Fruit fly (Drosophila melanogaster) whole organism, pupa: ENCODE measurements around the gene CG13386.
A peak's percentile ranks its signal among the peaks of the same experiment; 100 is the strongest.

ENCODE experiments used
- CG10348 ChIP-seq: fragments of 200-800 bp; sonication (Bioruptor generic); IDR thresholded peaks from 2 replicates; pipeline ENCODE4 v1.3.6; 2022; ENCODE audit warnings: missing biosample characterization, missing genetic modification characterization
- CG12605 ChIP-seq: fragments of 200-800 bp; sonication (Bioruptor generic); IDR thresholded peaks from 2 replicates; pipeline ENCODE4 v1.3.6; 2022; ENCODE audit warnings: missing biosample characterization, missing genetic modification characterization
- CG13204 ChIP-seq: fragments of 200-800 bp; sonication (Bioruptor generic); optimal IDR thresholded peaks from 2 replicates; lab custom pipeline; 2018; ENCODE audit warnings: missing biosample characterization, mild to moderate bottlenecking, missing genetic modification characterization, moderate library complexity
- CG14655 ChIP-seq: fragments of 200-800 bp; sonication (Bioruptor generic); optimal IDR thresholded peaks from 3 replicates; lab custom pipeline; 2017; ENCODE audit warnings: mild to moderate bottlenecking, missing biosample characterization, missing genetic modification reagents, missing genetic modification characterization
- CG15710 ChIP-seq: fragments of 200-800 bp; sonication (Bioruptor generic); optimal IDR thresholded peaks from 2 replicates; lab custom pipeline; 2018; ENCODE audit warnings: missing biosample characterization, mild to moderate bottlenecking, missing genetic modification characterization, moderate library complexity
- CG17806 ChIP-seq: fragments of 200-800 bp; sonication (Bioruptor generic); optimal IDR thresholded peaks from 2 replicates; lab custom pipeline; 2018; ENCODE audit warnings: missing biosample characterization, mild to moderate bottlenecking, missing genetic modification characterization, moderate library complexity
- CG32121 ChIP-seq: fragments of 200-800 bp; sonication (Bioruptor generic); IDR thresholded peaks from 2 replicates; pipeline ENCODE4 v1.3.6; 2022; ENCODE audit warnings: missing biosample characterization, missing genetic modification characterization
- CG34367 ChIP-seq: fragments of 200-800 bp; sonication (Bioruptor generic); optimal IDR thresholded peaks from 2 replicates; lab custom pipeline; 2018; ENCODE audit warnings: missing biosample characterization, mild to moderate bottlenecking, missing genetic modification characterization
- CG4496 ChIP-seq: fragments of 200-800 bp; sonication (Bioruptor generic); IDR thresholded peaks from 3 replicates; pipeline ENCODE4 v1.3.6; 2022; ENCODE audit warnings: missing biosample characterization, missing genetic modification characterization
- CG8159 ChIP-seq: fragments of 200-800 bp; sonication (Bioruptor generic); optimal IDR thresholded peaks from 3 replicates; lab custom pipeline; 2018; ENCODE audit warnings: missing biosample characterization, mild to moderate bottlenecking, missing genetic modification characterization, moderate library complexity
- CG8301 ChIP-seq: fragments of 200-800 bp; sonication (Bioruptor generic); optimal IDR thresholded peaks from 2 replicates; lab custom pipeline; 2018; ENCODE audit warnings: missing biosample characterization, mild to moderate bottlenecking, missing genetic modification characterization
- CG9948 ChIP-seq: fragments of 200-800 bp; sonication (Bioruptor generic); optimal IDR thresholded peaks from 2 replicates; lab custom pipeline; 2018; ENCODE audit warnings: missing biosample characterization, mild to moderate bottlenecking, missing genetic modification characterization, moderate library complexity
- D1 ChIP-seq: fragments of 200-800 bp; sonication (Bioruptor generic); optimal IDR thresholded peaks from 2 replicates; lab custom pipeline; 2018; ENCODE audit warnings: missing biosample characterization, mild to moderate bottlenecking, missing genetic modification characterization, moderate library complexity
- EcR ChIP-seq: fragments of 200-800 bp; sonication (Bioruptor generic); optimal IDR thresholded peaks from 3 replicates; lab custom pipeline; 2019; ENCODE audit warnings: missing biosample characterization, missing genetic modification characterization, mild to moderate bottlenecking, moderate library complexity, missing genetic modification reagents
- Ets98B ChIP-seq: fragments of 200-800 bp; sonication (Bioruptor generic); IDR thresholded peaks from 2 replicates; pipeline ENCODE4 v1.3.6; 2022; ENCODE audit warnings: missing biosample characterization, missing genetic modification characterization
- Pif1A ChIP-seq: fragments of 200-800 bp; sonication (Bioruptor generic); optimal IDR thresholded peaks from 3 replicates; lab custom pipeline; 2016; ENCODE audit warnings: missing biosample characterization, missing genetic modification characterization
- Pif1B ChIP-seq: fragments of 200-800 bp; sonication (Bioruptor generic); optimal IDR thresholded peaks from 3 replicates; lab custom pipeline; 2016; ENCODE audit warnings: missing biosample characterization, missing genetic modification characterization
- Snoo ChIP-seq: fragments of 200-800 bp; sonication (Bioruptor generic); optimal IDR thresholded peaks from 3 replicates; lab custom pipeline; 2017; ENCODE audit warnings: missing biosample characterization, mild to moderate bottlenecking, missing genetic modification characterization, inconsistent platforms
- fd96Ca ChIP-seq: fragments of 200-800 bp; sonication (Bioruptor generic); IDR thresholded peaks from 3 replicates; pipeline ENCODE4 v1.3.6; 2022; ENCODE audit warnings: missing biosample characterization, missing genetic modification characterization
- gl ChIP-seq: fragments of 200-800 bp; sonication (Bioruptor generic); optimal IDR thresholded peaks from 2 replicates; lab custom pipeline; 2018; ENCODE audit warnings: missing biosample characterization, mild to moderate bottlenecking, missing genetic modification characterization
- rn ChIP-seq: fragments of 200-800 bp; sonication (Bioruptor generic); IDR thresholded peaks from 2 replicates; pipeline ENCODE4 v1.3.6; 2022; ENCODE audit warnings: missing biosample characterization, missing genetic modification characterization

CG13386 gene

dm6 chr2L:8362273-8362954, 36.4 kb upstream of the CG13386 start, which contains the start of gene CG7627:
CG7627 (minus strand) TSS chr2L:8362469.
- TF ChIP-seq D1 (no peak), Pif1A (GFP tag; lab: Kevin White, UChicago) (peak; percentile 43), CG8159 (tag; lab: Kevin White, UChicago) (peak; percentile 63), CG15710 (tag; lab: Kevin White, UChicago) (peak; percentile 40), CG12605 (GFP tag; lab: Robert Waterston, UW) (peak; percentile 59), CG10348 (GFP tag; lab: Robert Waterston, UW) (peak; percentile 35; the same call in 1 of the 2 replicates), EcR (GFP tag; lab: Kevin White, UChicago) (no peak), Pif1B (GFP tag; lab: Kevin White, UChicago) (peak; percentile 13), rn (GFP tag; lab: Robert Waterston, UW) (peak; percentile 45), CG4496 (GFP tag; lab: Robert Waterston, UW) (peak; percentile 80), CG13204 (GFP tag; lab: Kevin White, UChicago) (no peak), gl (tag; lab: Kevin White, UChicago) (peak; percentile 7), fd96Ca (GFP tag; lab: Robert Waterston, UW) (peak; percentile 78; the same call in 2 of the 3 replicates), CG17806 (tag; lab: Kevin White, UChicago) (peak; percentile 46), CG34367 (tag; lab: Kevin White, UChicago) (peak; percentile 26), CG32121 (GFP tag; lab: Robert Waterston, UW) (peak; percentile 54), CG8301 (tag; lab: Kevin White, UChicago) (peak; percentile 58), Ets98B (peak; percentile 66), CG14655 (GFP tag; lab: Kevin White, UChicago) (peak; percentile 68), CG9948 (tag; lab: Kevin White, UChicago) (peak; percentile 51), Snoo (tag; lab: Kevin White, UChicago) (peak; percentile 49)

DNA sequence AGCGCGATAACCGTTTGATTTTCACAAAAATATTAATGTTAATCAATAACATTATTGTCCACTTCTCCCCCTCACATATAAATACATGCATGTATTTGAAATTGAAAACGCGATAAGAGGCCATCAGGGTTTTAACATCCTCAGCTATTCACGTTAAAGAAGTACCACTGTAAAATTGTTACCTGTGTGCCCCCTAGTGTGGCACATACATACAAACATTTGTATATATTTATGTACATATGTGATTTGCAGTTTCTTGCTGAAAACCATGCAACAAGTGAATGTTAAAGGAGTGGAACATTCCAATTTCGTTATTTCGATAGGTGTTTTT, 35.9 kb upstream of the CG13386 start:
- TF ChIP-seq Pif1B (GFP tag; lab: Kevin White, UChicago) (no peak), CG4496 (GFP tag; lab: Robert Waterston, UW) (peak; percentile 6; the same call in 1 of the 3 replicates)

DNA sequence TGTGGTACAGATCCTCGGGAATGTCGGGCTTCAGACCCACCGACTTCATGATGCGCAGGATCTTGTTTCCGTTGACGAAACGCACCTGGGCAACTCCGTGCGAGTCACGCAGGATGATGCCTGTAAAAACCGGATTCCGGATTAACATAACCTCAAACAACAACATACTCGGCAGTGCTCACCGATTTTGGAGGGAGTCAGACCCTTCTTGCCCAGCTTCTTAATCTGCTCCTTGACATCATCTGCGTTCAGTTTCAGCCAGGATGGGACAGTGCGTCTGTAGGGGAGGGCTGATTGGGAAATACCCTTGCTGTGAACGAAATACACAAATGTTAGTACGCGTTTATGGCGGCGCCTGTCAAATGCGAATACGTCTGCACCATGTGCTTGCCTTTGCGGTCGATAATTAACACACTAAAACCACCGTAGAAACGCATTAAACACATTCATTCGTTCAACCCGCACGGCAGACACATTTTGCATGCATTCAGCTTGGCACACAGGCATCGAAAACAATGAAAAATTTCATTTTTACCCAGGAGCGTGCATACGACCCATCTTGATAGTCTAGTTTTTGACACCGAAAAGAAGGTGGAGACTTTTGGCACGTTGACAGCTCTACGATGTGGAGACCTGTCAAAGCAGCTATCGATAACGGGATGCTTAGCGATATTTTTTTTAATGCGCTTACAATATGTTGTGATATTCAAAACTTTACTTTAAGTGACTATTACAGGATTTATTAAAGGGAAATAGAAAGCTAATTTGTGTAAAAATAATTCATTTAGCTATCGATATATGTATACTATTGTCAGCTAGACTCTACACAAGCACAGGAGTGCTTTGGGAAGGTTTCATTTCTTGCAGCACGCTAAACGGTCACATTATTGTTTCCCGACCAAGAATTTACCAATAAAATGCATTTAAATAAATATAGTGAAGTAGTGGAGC, 34.5 kb upstream of the CG13386 start, which contains the start of the genes RpS13 and CSN8:
RpS13 (minus strand) TSS at position 657 of the 951 bp plus-strand sequence.
CSN8 (plus strand) TSS at position 850 of the 951 bp plus-strand sequence.
- TF ChIP-seq CG32121 (GFP tag; lab: Robert Waterston, UW) (0 out of 2 replicates have a peak, but pooled peaks have one; percentile 11), CG14655 (GFP tag; lab: Kevin White, UChicago) (no peak), CG15710 (tag; lab: Kevin White, UChicago) (no peak), CG4496 (GFP tag; lab: Robert Waterston, UW) (0 out of 3 replicates have a peak, but pooled peaks have one; percentile 18), gl (tag; lab: Kevin White, UChicago) (no peak), Snoo (tag; lab: Kevin White, UChicago) (no peak)

DNA sequence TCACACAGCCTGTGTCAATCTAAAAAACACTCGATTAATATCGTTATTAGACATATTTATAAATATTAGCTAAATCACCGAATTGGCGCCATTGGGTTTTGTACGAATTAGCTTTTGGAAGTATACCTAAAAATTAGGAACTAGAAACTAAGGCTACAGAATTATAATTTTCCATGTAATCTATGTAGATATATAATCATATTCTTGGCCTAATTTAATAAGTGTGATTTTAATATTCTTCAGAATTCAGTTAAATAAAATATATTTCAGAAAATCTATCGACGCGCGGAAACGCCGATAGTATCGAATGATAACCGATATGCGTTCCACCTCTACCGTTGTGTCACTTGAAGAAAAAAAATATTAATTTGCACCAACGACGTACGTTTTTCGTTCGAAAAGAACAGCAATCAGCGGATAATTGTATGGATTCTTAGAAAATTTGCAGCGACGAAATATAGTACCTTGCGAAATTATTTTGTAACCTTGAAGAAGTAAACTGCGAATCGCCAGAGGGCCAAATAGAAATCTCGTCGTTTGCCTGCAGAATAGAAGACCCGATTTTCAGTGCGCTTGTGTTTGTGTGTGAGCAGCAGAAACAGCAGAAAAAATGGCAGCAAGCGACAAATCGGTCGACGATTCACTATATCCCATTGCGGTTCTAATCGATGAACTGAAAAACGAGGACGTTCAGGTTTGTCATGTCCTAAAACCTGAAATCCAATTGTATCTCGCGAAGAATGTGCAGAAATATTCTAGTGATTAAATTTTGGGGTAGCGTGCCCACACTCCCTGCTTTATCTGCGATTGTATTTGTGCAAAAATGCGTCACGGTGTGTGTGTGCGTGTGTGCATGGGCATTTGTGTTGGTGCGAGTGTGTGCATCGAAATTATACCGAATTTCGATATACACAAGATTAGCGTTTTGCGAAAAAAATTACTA, 32.8 kb upstream of the CG13386 start, which contains the start of gene Pp2A-29B:
Pp2A-29B (plus strand) TSS at position 338 of the 943 bp plus-strand sequence.
- no peak for TF ChIP-seq CG32121 (GFP tag; lab: Robert Waterston, UW)
- peak; percentile 32 for TF ChIP-seq CG8159 (tag; lab: Kevin White, UChicago)
- no peak for TF ChIP-seq CG10348 (GFP tag; lab: Robert Waterston, UW)
- no peak for TF ChIP-seq CG13204 (GFP tag; lab: Kevin White, UChicago)
- TF ChIP-seq Snoo (tag; lab: Kevin White, UChicago), result no peak
- TF ChIP-seq CG14655 (GFP tag; lab: Kevin White, UChicago), result no peak
- no peak for TF ChIP-seq CG12605 (GFP tag; lab: Robert Waterston, UW)
- no peak for TF ChIP-seq CG34367 (tag; lab: Kevin White, UChicago)
- TF ChIP-seq CG9948 (tag; lab: Kevin White, UChicago), result no peak
- TF ChIP-seq Pif1A (GFP tag; lab: Kevin White, UChicago), result peak; percentile 4
- TF ChIP-seq CG4496 (GFP tag; lab: Robert Waterston, UW), result no peak
- no peak for TF ChIP-seq gl (tag; lab: Kevin White, UChicago)
- no peak for TF ChIP-seq EcR (GFP tag; lab: Kevin White, UChicago)
- no peak for TF ChIP-seq rn (GFP tag; lab: Robert Waterston, UW)
- no peak for TF ChIP-seq CG8301 (tag; lab: Kevin White, UChicago)
- TF ChIP-seq CG15710 (tag; lab: Kevin White, UChicago), result peak; percentile 13
- 0 out of 3 replicates have a peak, but pooled peaks have one; percentile 15 for TF ChIP-seq fd96Ca (GFP tag; lab: Robert Waterston, UW)
- no peak for TF ChIP-seq Pif1B (GFP tag; lab: Kevin White, UChicago)
- TF ChIP-seq Ets98B, result no peak
- TF ChIP-seq CG17806 (tag; lab: Kevin White, UChicago), result no peak
